Fruit fly (Drosophila melanogaster) Kc167 (cell line): ENCODE data around the gene CG43993.

Experiments
- Myc ChIP-seq: fragments of >200 bp; optimal IDR thresholded peaks from 2 replicates; lab custom pipeline; 2017; ENCODE audit warnings: missing external identifiers
- Sin3A ChIP-seq: fragments of >200 bp; optimal IDR thresholded peaks from 2 replicates; lab custom pipeline; 2018; ENCODE audit warnings: missing external identifiers
- h ChIP-seq: fragments of >200 bp; optimal IDR thresholded peaks from 3 replicates; lab custom pipeline; 2018; ENCODE audit warnings: missing external identifiers
- insv ChIP-seq: fragments of >200 bp; optimal IDR thresholded peaks from 3 replicates; lab custom pipeline; 2018; ENCODE audit warnings: missing external identifiers
- psq ChIP-seq: fragments of >200 bp; optimal IDR thresholded peaks from 2 replicates; lab custom pipeline; 2017; ENCODE audit warnings: missing external identifiers
- ttk ChIP-seq: sonication (Bioruptor generic); optimal IDR thresholded peaks from 2 replicates; lab custom pipeline; 2017; ENCODE audit warnings: missing external identifiers

Gene CG43993

dm6 chr3L:12080423-12080822 is 48.1 kb downstream of the CG43993 start:
- TF ChIP-seq Sin3A (lab: Kevin White, UChicago) (no peak), psq (lab: Kevin White, UChicago) (no peak), insv (lab: Kevin White, UChicago) (no peak), Myc (lab: Kevin White, UChicago) (no peak), h (lab: Kevin White, UChicago) (no peak), ttk (lab: Kevin White, UChicago) (no peak)

dm6 chr3L:12081679-12082520 is 49.5 kb downstream of the CG43993 start, which contains the start of gene Sema5c:
Gene Sema5c, minus strand, starts transcription at chr3L:12081830.
- TF ChIP-seq ttk (lab: Kevin White, UChicago) (no peak), psq (lab: Kevin White, UChicago) (no peak), insv (lab: Kevin White, UChicago) (no peak), Myc (lab: Kevin White, UChicago) (no peak), Sin3A (lab: Kevin White, UChicago) (no peak)

- no peak for TF ChIP-seq h (lab: Kevin White, UChicago)
- TF ChIP-seq Sin3A (lab: Kevin White, UChicago) = no peak
- no peak for TF ChIP-seq psq (lab: Kevin White, UChicago)
- TF ChIP-seq Myc (lab: Kevin White, UChicago) = no peak
- no peak for TF ChIP-seq ttk (lab: Kevin White, UChicago)
- no peak for TF ChIP-seq insv (lab: Kevin White, UChicago)
Observed at dm6 chr3L:12082521-12082841, 50.1 kb downstream of the CG43993 start.
